Worm (Caenorhabditis elegans): Measurements from ENCODE around the gene sra-35.

Gene sra-35

DNA sequence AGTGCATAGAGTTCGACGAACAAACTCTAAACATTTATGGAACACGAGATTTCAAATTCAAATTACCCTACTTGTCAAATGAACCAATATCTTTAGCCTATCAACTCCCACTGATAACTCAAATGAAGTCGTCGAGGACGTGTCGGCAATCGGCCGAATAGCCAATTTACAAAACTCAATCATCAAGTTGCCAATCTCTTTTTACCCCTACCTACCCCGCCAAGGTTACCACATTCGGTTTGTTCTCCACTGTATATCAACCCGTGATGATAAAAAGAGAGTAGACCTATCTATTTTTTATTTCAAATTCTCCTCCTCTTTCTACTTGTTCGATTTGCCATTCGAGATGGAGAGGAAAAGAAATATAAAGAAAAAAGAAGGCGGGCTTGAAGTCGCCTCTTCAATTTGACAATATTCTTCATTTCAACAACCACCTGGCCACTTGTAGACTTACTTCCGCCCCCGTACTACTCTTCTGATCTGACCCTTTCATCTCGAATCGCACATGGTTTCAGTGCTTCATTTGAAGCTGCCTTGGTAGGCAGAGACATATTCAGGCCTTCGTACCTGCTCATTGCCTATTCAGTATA is 22.4 kb upstream of the sra-35 start:
- TF ChIP-seq W03F9.2 (tag; optimal IDR thresholded peaks at IDR 0.05) (no peak), him-1 (tag; optimal IDR thresholded peaks at IDR 0.05) (no peak), dao-5 (tag; optimal IDR thresholded peaks at IDR 0.05) (no peak)

DNA sequence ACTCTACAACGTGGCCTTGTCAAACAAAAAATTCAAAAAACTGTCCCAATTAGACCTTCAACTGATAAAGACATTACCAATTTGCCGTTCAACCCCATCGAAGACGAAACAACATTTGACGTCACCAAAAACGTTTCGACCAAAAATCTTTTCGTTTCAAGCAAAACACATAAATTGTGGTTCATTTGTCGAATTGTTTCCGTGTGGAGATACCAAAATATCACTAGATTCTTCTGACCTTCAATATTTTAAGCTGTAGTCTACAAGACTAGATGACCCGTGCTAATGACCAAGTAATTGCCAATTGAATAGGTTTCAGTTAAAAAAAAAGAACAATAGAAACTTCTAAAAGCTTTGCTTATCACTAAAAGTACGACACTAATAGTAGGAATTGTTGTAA is 20.7 kb upstream of the sra-35 start:
- TF ChIP-seq W03F9.2 (tag; optimal IDR thresholded peaks at IDR 0.05): no peak
- no peak for TF ChIP-seq him-1 (tag; optimal IDR thresholded peaks at IDR 0.05)
- no peak for TF ChIP-seq dao-5 (tag; optimal IDR thresholded peaks at IDR 0.05)

DNA sequence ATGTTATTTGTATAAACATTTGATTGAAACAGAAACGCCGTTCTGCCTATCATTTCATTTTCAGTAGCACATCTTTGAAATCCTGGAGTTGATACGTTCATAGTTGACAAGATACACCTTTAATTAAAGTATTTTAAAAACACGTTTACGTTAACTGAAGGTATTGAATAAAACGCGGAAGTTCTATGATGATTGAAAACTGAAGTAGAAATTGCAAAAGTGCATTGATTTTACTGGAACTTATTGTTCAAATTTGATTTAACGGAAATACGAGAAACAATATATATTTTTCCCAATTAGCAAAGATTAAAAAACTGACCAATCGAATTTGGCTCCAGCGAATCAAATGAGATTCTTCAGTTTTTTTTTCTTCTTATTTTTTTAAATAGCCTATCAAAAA is 15.9 kb upstream of the sra-35 start, which contains the start of gene sra-34:
TSS of gene sra-34 (minus strand) at position 101 of the 400 bp plus-strand sequence.
- TF ChIP-seq W03F9.2 (tag; optimal IDR thresholded peaks at IDR 0.05) (no peak), him-1 (tag; optimal IDR thresholded peaks at IDR 0.05) (no peak), dao-5 (tag; optimal IDR thresholded peaks at IDR 0.05) (no peak)

DNA sequence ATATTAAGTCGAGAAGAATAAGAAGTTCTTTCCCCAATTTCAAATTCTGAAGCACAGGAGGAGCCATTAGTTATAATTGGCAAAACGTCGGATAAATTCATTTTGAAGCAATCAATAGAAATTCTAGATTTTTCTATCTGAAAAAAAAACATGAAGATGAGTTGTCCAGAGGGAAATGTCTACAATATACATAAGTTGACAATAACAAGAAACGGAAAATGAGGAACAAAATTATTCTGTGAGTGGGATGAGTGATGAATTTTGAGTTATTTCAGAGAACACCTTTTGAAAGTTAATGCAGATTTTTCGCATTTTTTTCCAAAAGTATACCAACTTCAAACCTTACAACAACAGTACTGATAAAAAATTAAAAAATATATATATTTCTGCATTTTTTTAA is 12.9 kb upstream of the sra-35 start, which contains the start of gene sra-36:
TSS of gene sra-36 (minus strand) at position 101 of the 400 bp plus-strand sequence.
- TF ChIP-seq him-1 (tag; optimal IDR thresholded peaks at IDR 0.05): no peak
- no peak for TF ChIP-seq W03F9.2 (tag; optimal IDR thresholded peaks at IDR 0.05)
- TF ChIP-seq dao-5 (tag; optimal IDR thresholded peaks at IDR 0.05): no peak

DNA sequence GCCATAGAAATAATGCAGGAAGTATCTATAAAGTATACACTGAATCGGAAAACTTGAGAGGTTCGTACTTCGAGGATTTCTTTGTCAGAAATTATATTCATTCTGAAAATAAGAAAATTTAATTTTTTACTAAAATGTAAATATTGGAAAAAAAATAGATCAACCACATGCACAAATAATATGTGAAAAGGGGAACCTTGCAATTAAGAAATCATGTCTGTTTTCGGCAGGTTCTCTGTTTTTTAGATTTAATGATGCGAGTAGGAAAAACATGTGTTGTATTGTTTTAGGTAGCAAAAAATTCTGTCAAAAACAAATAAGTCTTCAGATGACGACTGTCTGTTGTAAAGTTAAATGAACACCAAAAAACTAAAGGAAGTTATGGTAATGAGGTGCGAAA is 9.4 kb upstream of the sra-35 start, which contains the start of gene sra-33:
TSS of gene sra-33 (minus strand) at position 101 of the 400 bp plus-strand sequence.
- TF ChIP-seq W03F9.2 (tag; optimal IDR thresholded peaks at IDR 0.05) (no peak), dao-5 (tag; optimal IDR thresholded peaks at IDR 0.05) (no peak), him-1 (tag; optimal IDR thresholded peaks at IDR 0.05) (no peak)

DNA sequence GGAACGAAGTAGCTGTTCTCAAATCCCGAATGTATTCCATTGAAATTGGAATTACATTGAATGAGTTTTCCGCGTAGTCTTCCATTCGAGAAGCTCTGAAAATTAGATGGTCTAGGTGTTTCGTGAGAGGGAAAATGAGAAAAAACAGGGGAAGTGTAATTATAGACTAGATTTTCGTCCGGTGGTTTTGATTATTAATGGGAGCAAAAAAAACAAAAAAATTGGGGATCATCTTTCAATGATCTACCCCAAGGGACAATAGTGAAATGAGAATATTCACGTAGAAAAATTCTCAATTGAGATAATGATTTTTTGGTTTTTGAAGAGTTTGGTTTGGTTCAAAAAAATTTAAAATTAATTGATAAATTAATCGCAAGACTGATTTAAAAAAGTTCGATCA is 4.2 kb upstream of the sra-35 start, which contains the start of gene sra-32:
TSS of gene sra-32 (minus strand) at position 101 of the 400 bp plus-strand sequence.
- TF ChIP-seq him-1 (tag; optimal IDR thresholded peaks at IDR 0.05) (no peak), W03F9.2 (tag; optimal IDR thresholded peaks at IDR 0.05) (no peak), dao-5 (tag; optimal IDR thresholded peaks at IDR 0.05) (no peak)

DNA sequence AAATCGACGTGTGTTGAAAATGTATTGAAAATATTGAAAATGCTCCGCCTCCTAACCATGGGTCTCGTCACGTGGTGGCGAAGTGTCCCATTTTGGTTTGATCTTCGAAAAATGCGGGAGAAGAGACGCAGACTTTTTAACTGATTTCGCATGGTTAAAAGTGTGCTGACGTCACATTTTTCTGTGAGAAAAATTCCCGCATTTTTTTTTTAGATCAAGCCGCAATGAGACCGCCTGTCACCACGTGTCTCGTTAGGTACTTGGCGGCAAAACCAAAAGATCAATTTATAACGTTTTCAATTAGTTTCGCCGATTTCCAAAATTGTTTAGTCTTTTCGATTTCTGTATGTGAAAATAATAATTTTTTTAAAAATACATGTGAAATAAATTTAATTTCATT is 2.5 kb downstream of the sra-35 start:
- TF ChIP-seq him-1 (tag; optimal IDR thresholded peaks at IDR 0.05) (no peak), dao-5 (tag; optimal IDR thresholded peaks at IDR 0.05) (no peak), W03F9.2 (tag; optimal IDR thresholded peaks at IDR 0.05) (no peak)

DNA sequence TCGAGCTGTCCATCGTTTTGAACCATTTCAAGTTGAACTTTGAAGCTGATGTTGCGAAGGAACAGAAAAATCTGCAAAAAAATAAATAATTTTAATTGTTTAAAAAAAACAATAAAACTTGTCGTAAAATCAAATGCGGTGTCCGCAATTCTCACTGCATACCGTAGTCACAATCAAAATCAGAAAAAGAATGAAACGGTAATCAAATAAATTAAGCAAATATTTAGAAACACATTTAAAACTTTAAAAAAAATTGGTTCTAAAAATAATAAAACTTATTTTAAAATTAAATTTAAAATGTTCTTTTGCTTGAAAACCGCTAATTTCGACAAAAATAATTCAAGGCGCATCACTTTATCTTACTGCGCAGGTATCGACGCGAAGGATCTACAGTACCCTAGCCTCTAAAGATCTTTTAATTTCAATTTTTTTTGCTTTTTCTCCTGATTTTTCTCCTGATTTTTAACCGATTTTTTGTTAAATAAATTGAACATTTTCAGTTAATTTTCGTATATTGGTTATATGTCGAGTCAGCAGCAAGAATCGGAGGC is 4.5 kb downstream of the sra-35 start, which contains the start of the genes B0304.4 and B0304.2:
TSS of gene B0304.4 (minus strand) at position 101 of the 551 bp plus-strand sequence.
TSS of gene B0304.2 (plus strand) at position 501 of the 551 bp plus-strand sequence.
- no peak for TF ChIP-seq W03F9.2 (tag; optimal IDR thresholded peaks at IDR 0.05)
- TF ChIP-seq him-1 (tag; optimal IDR thresholded peaks at IDR 0.05): no peak
- TF ChIP-seq dao-5 (tag; optimal IDR thresholded peaks at IDR 0.05): no peak

DNA sequence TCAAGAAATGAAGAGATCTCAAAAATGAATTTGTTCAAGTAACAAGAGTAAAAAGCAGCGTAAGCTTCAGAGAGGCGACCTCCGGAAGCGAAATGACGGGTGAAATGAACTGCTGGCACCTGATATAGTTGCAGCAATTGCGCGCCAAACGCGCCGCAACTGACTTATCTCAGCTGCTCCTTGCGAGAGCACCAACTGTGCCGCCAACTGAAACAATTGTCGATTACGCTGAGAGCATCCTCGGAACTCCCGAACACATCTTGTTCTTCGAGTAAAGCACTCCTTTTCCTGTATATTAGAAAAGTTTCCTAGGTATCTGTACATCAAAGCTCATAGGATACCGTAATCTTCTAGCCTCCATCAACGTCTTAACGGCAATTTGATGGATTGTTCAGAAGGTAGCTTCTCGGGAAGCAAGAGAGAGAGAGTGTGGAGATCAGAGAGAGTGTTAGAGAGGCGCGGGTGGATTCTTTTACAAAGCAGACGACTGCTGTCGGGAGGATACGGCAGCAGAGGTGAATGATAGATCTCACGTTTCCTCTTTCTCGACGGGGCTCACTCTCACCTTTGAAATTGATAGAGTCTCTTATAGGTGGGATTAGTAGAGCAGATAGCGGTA is 7.6 kb downstream of the sra-35 start:
- TF ChIP-seq W03F9.2 (tag; optimal IDR thresholded peaks at IDR 0.05) (no peak), dao-5 (tag; optimal IDR thresholded peaks at IDR 0.05) (no peak), him-1 (tag; optimal IDR thresholded peaks at IDR 0.05) (no peak)

DNA sequence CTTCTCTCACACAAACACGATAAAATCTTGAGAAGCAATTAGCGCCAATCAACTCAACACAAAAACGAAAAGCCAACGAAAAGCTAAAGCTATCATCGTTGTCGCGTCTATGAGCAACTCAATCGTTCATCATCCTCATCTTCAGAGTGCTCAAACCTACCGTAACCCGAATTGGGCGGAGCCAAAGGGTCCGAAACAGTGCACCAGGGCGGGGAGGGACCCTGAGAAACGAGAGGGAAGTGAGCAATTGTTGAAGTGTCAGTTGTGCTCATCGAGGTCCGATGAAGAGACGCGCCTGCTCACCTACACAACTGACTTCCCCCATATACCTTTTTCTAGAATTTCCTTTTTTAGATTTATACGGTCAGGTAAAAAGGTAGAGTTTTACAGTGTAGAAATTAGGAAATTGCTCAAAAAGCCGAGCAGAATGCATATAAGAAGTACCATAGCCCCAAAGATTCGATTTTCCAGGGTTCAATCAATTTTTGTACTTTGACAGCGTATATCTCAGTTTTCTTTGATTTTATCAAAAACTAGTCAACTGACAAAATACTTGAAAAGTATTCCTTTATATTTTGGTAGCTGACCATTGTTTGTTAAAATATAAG is 9.3 kb downstream of the sra-35 start, which contains the start of gene hlh-1:
TSS of gene hlh-1 (plus strand) at position 275 of the 608 bp plus-strand sequence.
- TF ChIP-seq dao-5 (tag; optimal IDR thresholded peaks at IDR 0.05) (no peak), him-1 (tag; optimal IDR thresholded peaks at IDR 0.05) (no peak), W03F9.2 (tag; optimal IDR thresholded peaks at IDR 0.05) (no peak)

DNA sequence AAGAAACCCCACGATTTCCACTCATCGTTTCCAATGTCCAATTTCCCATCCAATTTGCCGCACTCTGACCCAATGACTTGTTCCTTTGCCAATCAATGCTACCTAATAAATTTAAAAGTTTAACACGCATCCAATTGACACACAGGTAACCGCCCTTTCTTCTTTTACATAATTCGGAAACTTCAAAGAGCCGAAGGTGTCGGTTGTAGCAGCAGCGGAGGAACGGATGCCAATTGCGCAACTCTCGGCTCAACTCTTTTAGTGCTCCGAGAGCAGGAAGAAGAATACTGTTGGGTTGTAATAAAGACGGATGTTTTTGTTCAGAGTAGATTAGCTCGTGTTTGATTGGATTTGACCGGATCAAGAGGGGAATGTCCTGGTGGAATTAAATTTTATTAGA is 10.4 kb downstream of the sra-35 start:
- TF ChIP-seq him-1 (tag; optimal IDR thresholded peaks at IDR 0.05) (no peak), W03F9.2 (tag; optimal IDR thresholded peaks at IDR 0.05) (no peak), dao-5 (tag; optimal IDR thresholded peaks at IDR 0.05) (no peak)

DNA sequence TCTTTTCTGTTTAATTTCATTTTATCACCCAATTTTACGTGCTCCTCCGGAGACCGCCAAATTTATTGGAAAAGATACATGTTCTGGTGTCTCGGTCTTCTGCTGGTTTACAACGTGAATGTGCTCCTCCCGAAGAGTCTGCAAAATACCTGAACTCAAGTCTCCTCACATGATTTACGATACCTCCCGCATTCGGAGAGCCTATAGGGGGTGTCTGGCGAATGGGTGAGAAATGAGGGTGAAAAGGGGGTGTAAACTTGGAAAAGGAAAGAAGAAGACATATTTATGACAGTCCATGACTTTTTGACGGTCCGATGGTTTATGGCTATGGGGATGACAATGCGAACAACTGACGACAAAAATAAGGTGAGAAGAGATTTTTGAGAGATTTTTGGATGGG is 11.4 kb downstream of the sra-35 start:
- TF ChIP-seq him-1 (tag; optimal IDR thresholded peaks at IDR 0.05) (no peak), W03F9.2 (tag; optimal IDR thresholded peaks at IDR 0.05) (no peak), dao-5 (tag; optimal IDR thresholded peaks at IDR 0.05) (no peak)

DNA sequence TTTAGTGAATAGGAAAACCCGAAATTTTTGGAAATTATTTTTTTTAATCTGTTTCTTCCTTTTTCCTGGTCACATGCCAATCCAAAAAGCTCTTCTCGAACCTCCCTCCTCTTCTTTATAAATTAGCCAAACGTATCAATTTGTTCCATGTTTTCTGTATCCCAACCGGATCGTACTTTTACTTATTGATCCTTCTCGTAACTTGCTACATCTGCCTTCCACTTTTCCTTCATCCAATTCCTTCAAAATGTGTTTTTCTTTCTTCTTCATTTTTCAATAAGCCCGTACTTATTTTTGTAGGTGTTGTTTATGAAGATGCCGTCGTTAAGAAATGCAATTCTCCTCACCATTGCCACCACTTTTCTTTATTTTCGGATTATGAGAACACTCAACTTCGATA is 15.8 kb downstream of the sra-35 start, which contains the start of gene cyp-23A1:
TSS of gene cyp-23A1 (plus strand) at position 301 of the 400 bp plus-strand sequence.
- TF ChIP-seq dao-5 (tag; optimal IDR thresholded peaks at IDR 0.05) (no peak), him-1 (tag; optimal IDR thresholded peaks at IDR 0.05) (no peak), W03F9.2 (tag; optimal IDR thresholded peaks at IDR 0.05) (no peak)

All from whole organism, L4/young adult.